Fruit fly (Drosophila melanogaster) whole organism: Measurements from ENCODE around the gene Hsp110.

Source experiments
- Dll ChIP-seq: fragments of >200 bp; optimal IDR thresholded peaks from 2 replicates; lab custom pipeline; 2017
- EcR ChIP-seq, 2 experiments: fragments of >200 bp; optimal IDR thresholded peaks; 2 replicates each; lab custom pipeline; 2017; ENCODE audit warnings: missing biosample characterization in 2 of 2, missing genetic modification characterization in 2 of 2, missing genetic modification reagents in 2 of 2
- psq ChIP-seq: fragments of >200 bp; optimal IDR thresholded peaks from 2 replicates; lab custom pipeline; 2017
- usp ChIP-seq: fragments of >200 bp; optimal IDR thresholded peaks from 2 replicates; lab custom pipeline; 2017; ENCODE audit warnings: missing biosample characterization, missing genetic modification characterization, mixed read lengths

DNA sequence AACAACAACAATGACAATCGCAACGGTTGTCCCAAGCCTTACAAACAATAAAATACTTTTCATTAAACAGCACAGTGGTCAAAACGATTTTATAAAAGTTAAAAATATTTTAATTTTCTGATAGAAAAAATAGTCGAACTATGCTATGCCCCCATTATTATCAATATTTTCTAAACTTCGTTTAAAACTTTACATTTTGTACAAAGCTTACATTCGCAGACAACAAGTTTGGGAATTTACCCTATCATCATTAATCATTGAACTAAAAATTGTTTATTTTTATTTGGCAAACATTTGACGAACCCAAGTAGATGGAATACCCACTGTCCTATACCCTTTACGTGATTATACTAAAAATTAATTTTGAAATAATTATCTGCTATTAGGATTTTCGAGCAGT, 41.4 kb downstream of the Hsp110 start:
- TF ChIP-seq usp (no peak), EcR (GFP tag; optimal IDR thresholded peaks at IDR 0.05; lab: Kevin White, UChicago) (no peak), psq (lab: Kevin White, UChicago) (no peak), Dll (lab: Kevin White, UChicago) (no peak)
